Fruit fly (Drosophila melanogaster): ENCODE data around the gene Ir7e.
A peak's percentile ranks its signal among the peaks of the same experiment; 100 is the strongest.

The Ir7e gene

DNA sequence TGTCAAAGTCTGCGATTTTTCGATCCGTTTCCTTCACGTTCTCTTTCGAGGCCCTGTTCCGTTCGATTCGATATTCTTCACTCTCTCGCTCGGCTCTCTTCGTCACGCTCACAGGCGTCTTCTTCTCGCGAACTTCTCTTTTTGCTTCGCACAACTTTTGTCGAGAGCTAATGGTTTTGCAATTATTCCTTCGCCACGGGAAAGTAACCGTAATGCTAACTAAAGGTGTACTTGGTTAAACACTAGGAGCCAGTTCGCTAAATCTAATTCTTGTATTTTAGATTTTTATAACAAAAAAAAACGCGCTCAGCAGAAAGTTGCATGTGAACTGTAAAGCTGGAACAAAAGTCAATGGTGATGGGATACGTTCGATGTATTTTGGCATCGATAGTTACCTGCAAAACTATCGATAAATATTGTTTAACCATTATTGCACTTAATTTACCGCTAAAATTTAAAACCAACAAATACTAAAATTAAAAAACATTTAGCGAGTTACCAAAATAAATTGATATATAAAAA is 49.6 kb upstream of the Ir7e start, which contains the start of gene mahe (continued):
- TF ChIP-seq grau (tag; optimal IDR thresholded peaks at IDR 0.05) = no peak
- TF ChIP-seq knrl (GFP tag; IDR thresholded peaks at IDR 0.05; ENCODE audit: partially characterized antibody) = peak; percentile 80
- TF ChIP-seq Sry-δ (GFP tag; optimal IDR thresholded peaks at IDR 0.05) = peak; percentile 89
- TF ChIP-seq stc (GFP tag; IDR thresholded peaks at IDR 0.05) = 0 out of 2 replicates have a peak, but pooled peaks have one; percentile 8
- no peak for TF ChIP-seq CG10543 (GFP tag; optimal IDR thresholded peaks at IDR 0.05)
- peak; percentile 44 for TF ChIP-seq lbe (GFP tag; optimal IDR thresholded peaks at IDR 0.05)
- TF ChIP-seq ewg (GFP tag; optimal IDR thresholded peaks at IDR 0.05) = no peak
- TF ChIP-seq CG34376 (GFP tag; optimal IDR thresholded peaks at IDR 0.05) = peak; percentile 37
- peak; percentile 21 for TF ChIP-seq gfzf (GFP tag; optimal IDR thresholded peaks at IDR 0.05)
- peak; percentile 92 for TF ChIP-seq CG13287 (GFP tag; IDR thresholded peaks at IDR 0.05; ENCODE audit: partially characterized antibody)
- no peak for TF ChIP-seq CG8281 (tag; optimal IDR thresholded peaks at IDR 0.05)
- TF ChIP-seq sens (GFP tag) = peak; percentile 56
- peak; percentile 49 for TF ChIP-seq CG17385 (GFP tag; optimal IDR thresholded peaks at IDR 0.05)
- TF ChIP-seq CG8924 (tag; optimal IDR thresholded peaks at IDR 0.05) = no peak
- TF ChIP-seq CG9932 (GFP tag; IDR thresholded peaks at IDR 0.05) = no peak
- peak; percentile 8; the same call in 1 of the 2 replicates for TF ChIP-seq Rfx (GFP tag; IDR thresholded peaks at IDR 0.05)
- peak; percentile 10 for TF ChIP-seq Myb (GFP tag; optimal IDR thresholded peaks at IDR 0.05)
- no peak for TF ChIP-seq Gug (GFP tag; IDR thresholded peaks at IDR 0.05)
- no peak for TF ChIP-seq H2.0 (GFP tag; IDR thresholded peaks at IDR 0.05)
- no peak for TF ChIP-seq slou (GFP tag; optimal IDR thresholded peaks at IDR 0.05)
- no peak for TF ChIP-seq NFAT (GFP tag; IDR thresholded peaks at IDR 0.05)
- no peak for TF ChIP-seq MTF-1 (GFP tag; optimal IDR thresholded peaks at IDR 0.05; ENCODE audit: borderline replicate concordance)
- peak; percentile 33 for TF ChIP-seq CG15514 (GFP tag; optimal IDR thresholded peaks at IDR 0.05)

dm6 chrX:7930236-7931027 is 49.0 kb upstream of the Ir7e start:
- TF ChIP-seq Stat92E (GFP tag; optimal IDR thresholded peaks at IDR 0.05) (peak in 1 of 3 experiments; percentile 13), CG2678 (tag; optimal IDR thresholded peaks at IDR 0.05) (no peak), CG13287 (GFP tag; IDR thresholded peaks at IDR 0.05; ENCODE audit: partially characterized antibody) (peak; percentile 11), crol (GFP tag; IDR thresholded peaks at IDR 0.05) (peak; percentile 94), chinmo (GFP tag; IDR thresholded peaks at IDR 0.05; ENCODE audit: partially characterized antibody) (0 out of 4 replicates have a peak, but pooled peaks have one; percentile 46), CG7987 (GFP tag; optimal IDR thresholded peaks at IDR 0.05) (no peak), CoRest (tag; optimal IDR thresholded peaks at IDR 0.05) (no peak), wdn (GFP tag; IDR thresholded peaks at IDR 0.05) (no peak), Hmr (GFP tag; optimal IDR thresholded peaks at IDR 0.05) (no peak), nerfin-1 (tag; optimal IDR thresholded peaks at IDR 0.05) (peak; percentile 1), ac (GFP tag; optimal IDR thresholded peaks at IDR 0.05) (no peak), MTF-1 (GFP tag; optimal IDR thresholded peaks at IDR 0.05; ENCODE audit: borderline replicate concordance) (peak; percentile 87), kni (GFP tag; optimal IDR thresholded peaks at IDR 0.05) (peak; percentile 76), CG7839 (tag; optimal IDR thresholded peaks at IDR 0.05) (no peak), cg (GFP tag; optimal IDR thresholded peaks at IDR 0.05) (peak; percentile 83), Hr78 (GFP tag; optimal IDR thresholded peaks at IDR 0.05) (peak in 1 of 2 experiments; percentile 30), Med (GFP tag) (peak; percentile 65), onecut (GFP tag; IDR thresholded peaks at IDR 0.05) (peak; percentile 98), ttk (GFP tag; IDR thresholded peaks at IDR 0.05) (no peak), CG34224 (GFP tag; IDR thresholded peaks at IDR 0.05; ENCODE audit: partially characterized antibody) (0 out of 3 replicates have a peak, but pooled peaks have one; percentile 15), CG12942 (GFP tag; optimal IDR thresholded peaks at IDR 0.05) (no peak), bsh (GFP tag; optimal IDR thresholded peaks at IDR 0.05) (peak in 1 of 2 experiments; percentile 9), nom (GFP tag; optimal IDR thresholded peaks at IDR 0.05) (peak; percentile 76), HLHmδ (GFP tag; optimal IDR thresholded peaks at IDR 0.05) (no peak), seq (GFP tag; IDR thresholded peaks at IDR 0.05) (peak; percentile 25; the same call in 1 of the 2 replicates)
